Fruit fly (Drosophila melanogaster): Measurements from ENCODE around the gene daed.

daed gene

DNA sequence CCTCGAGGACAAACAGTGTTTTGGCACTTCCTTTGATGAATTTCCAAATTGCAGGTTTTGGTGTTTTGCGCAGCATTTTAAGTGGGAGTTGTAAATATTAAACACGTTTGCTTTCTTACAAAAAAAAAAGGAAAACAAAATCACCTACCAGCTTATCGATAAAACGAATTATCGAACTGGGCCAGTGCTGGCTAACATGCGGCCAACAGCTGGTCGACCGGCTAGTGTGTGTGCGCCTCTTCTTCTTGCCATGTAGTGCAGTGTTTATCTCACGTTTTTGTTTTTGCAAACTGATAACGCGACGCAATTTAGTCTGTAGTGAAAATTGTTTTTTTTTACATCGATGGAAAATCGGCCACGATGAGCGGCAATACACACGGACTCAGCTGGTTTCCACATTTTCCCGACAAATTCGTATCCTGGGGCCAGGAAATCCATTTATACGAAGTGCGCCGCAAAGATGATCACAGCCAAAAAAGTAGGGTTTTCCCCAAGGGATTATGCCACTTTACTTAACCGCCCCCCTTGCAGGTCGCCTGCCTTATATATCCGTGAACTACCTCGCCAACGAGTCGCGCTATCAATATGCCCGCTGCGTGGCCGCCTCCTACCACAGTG, 1.1 kb upstream of the daed start, which contains the start of the genes CG15386, CG42371 and mio (continued):
- TF ChIP-seq dsx (GFP tag; optimal IDR thresholded peaks at IDR 0.05; ENCODE audit: poor library complexity, severe bottlenecking): no peak
- no peak for TF ChIP-seq Eip75B (GFP tag; optimal IDR thresholded peaks at IDR 0.05)
- no peak for TF ChIP-seq Blimp-1 (GFP tag; optimal IDR thresholded peaks at IDR 0.05)
- no peak for TF ChIP-seq Sox102F (GFP tag; optimal IDR thresholded peaks at IDR 0.05)
- TF ChIP-seq CG34406 (GFP tag; optimal IDR thresholded peaks at IDR 0.05): no peak
- peak in 1 of 2 experiments; percentile 51 for TF ChIP-seq ss (GFP tag; optimal IDR thresholded peaks at IDR 0.05)
- TF ChIP-seq spab (GFP tag; optimal IDR thresholded peaks at IDR 0.05): no peak
- no peak for TF ChIP-seq acj6 (GFP tag; optimal IDR thresholded peaks at IDR 0.05)
- TF ChIP-seq CG1621 (tag; optimal IDR thresholded peaks at IDR 0.05): no peak
- no peak for TF ChIP-seq Gug (GFP tag; IDR thresholded peaks at IDR 0.05)
- TF ChIP-seq CG11762 (GFP tag; optimal IDR thresholded peaks at IDR 0.05; ENCODE audit: insufficient read depth): no peak
- TF ChIP-seq CG6276 (GFP tag; optimal IDR thresholded peaks at IDR 0.05): no peak
- no peak for TF ChIP-seq CG10631 (GFP tag; optimal IDR thresholded peaks at IDR 0.05)
- no peak for TF ChIP-seq OdsH (GFP tag; optimal IDR thresholded peaks at IDR 0.05)
- no peak for TF ChIP-seq Eip93F (GFP tag; optimal IDR thresholded peaks at IDR 0.05)
- TF ChIP-seq CG16779 (tag; optimal IDR thresholded peaks at IDR 0.05): no peak
- TF ChIP-seq cyc (GFP tag; optimal IDR thresholded peaks at IDR 0.05): peak; percentile 1
- no peak for TF ChIP-seq Met (GFP tag; optimal IDR thresholded peaks at IDR 0.05)
- TF ChIP-seq CG11902 (GFP tag; optimal IDR thresholded peaks at IDR 0.05): no peak
- TF ChIP-seq topi (GFP tag; optimal IDR thresholded peaks at IDR 0.05): peak; percentile 38
- TF ChIP-seq Sox15 (GFP tag; optimal IDR thresholded peaks at IDR 0.05): no peak
- TF ChIP-seq CG7368 (GFP tag; optimal IDR thresholded peaks at IDR 0.05): no peak
- peak; percentile 42 for TF ChIP-seq esn (GFP tag; optimal IDR thresholded peaks at IDR 0.05)
- no peak for TF ChIP-seq salr (GFP tag; optimal IDR thresholded peaks at IDR 0.05)

DNA sequence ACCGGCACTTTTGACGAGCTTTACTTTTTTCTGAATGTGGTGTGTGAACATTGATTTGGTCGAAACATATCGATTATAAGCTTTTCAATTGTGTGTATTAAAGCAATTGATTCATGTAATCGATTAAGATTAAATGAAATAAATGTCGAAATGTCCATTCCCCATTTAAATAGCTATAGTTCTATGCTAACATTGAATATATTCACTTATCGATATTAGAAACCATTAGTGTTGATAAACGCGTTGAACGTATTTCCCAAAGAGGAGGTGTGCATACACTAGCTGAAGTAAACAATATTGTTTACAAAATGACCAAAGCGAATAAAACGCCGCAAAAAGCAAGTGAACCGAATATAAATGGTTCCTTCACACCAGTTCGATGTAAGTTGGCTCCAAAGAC, 2.1 kb downstream of the daed start, which contains the start of the genes Uch and CG34174:
Gene Uch (minus strand): TSS at position 208 of the 400 bp plus-strand sequence.
Gene CG34174 (plus strand): TSS at position 263 of the 400 bp plus-strand sequence.
- peak; percentile 54 for TF ChIP-seq Eip78C (GFP tag)
- TF ChIP-seq topi (GFP tag; optimal IDR thresholded peaks at IDR 0.05): peak; percentile 36
- peak; percentile 70 for TF ChIP-seq Sox14 (GFP tag; optimal IDR thresholded peaks at IDR 0.05)
- TF ChIP-seq fkh (GFP tag; optimal IDR thresholded peaks at IDR 0.05): peak; percentile 96
- peak; percentile 53 for TF ChIP-seq esn (GFP tag; optimal IDR thresholded peaks at IDR 0.05)
- TF ChIP-seq CG3032 (tag; optimal IDR thresholded peaks at IDR 0.05): peak; percentile 18
- peak; percentile 21 for TF ChIP-seq cyc (GFP tag; optimal IDR thresholded peaks at IDR 0.05)
- peak; percentile 40 for TF ChIP-seq lz (GFP tag; optimal IDR thresholded peaks at IDR 0.05)
- TF ChIP-seq svp (GFP tag): no peak
- TF ChIP-seq Hr4 (GFP tag; optimal IDR thresholded peaks at IDR 0.05): no peak
- no peak for TF ChIP-seq CG34406 (GFP tag; optimal IDR thresholded peaks at IDR 0.05)

DNA sequence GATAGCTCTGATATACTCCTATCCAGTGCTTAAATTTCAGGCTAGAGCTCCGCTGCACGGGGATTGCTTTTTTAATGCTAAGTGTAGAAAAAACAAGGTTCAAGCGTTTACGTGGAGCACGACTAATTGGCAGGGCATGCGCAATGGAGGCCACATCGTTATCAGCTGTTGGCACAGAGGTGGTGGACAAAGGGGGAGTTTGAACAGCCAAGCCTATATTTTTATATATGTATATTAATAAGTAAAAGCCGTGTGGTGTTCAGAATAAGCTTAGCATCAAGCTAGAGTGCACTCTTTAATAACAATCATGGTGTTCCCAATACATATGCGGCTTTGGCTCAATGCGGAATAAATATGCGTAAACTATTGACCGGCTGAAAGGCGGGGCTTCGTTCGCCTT, 3.6 kb downstream of the daed start, which contains the start of gene CG15385:
Gene CG15385 (minus strand): TSS at position 94 of the 400 bp plus-strand sequence.
- TF ChIP-seq Eip78C (GFP tag) (peak; percentile 58), fd85E (GFP tag; optimal IDR thresholded peaks at IDR 0.05) (no peak), Ets96B (tag; optimal IDR thresholded peaks at IDR 0.05) (no peak), salr (GFP tag; optimal IDR thresholded peaks at IDR 0.05) (no peak), spab (GFP tag; optimal IDR thresholded peaks at IDR 0.05) (no peak)

DNA sequence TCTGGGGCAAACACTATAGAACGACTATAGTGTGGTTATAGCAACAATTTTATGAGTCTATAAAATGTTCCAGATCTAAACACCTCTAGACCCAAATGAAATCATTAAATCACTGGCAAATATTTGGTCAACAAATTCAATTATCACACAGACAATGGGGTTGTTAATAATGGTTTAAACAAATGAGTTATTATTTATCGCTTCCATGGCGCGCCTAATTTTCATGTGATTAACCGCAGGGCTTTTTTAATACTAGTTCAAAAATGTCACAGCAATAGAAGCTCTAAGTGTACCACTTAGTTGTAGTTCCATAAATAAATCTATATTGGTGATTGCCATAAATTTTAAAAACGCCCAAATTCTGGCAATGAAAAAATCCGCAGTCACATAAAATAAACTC, 7.1 kb downstream of the daed start, which contains the start of gene CG33124:
Gene CG33124 (minus strand): TSS at position 101 of the 400 bp plus-strand sequence.
- no peak for TF ChIP-seq fd85E (GFP tag; optimal IDR thresholded peaks at IDR 0.05)
- no peak for TF ChIP-seq esn (GFP tag; optimal IDR thresholded peaks at IDR 0.05)
- TF ChIP-seq CG6276 (GFP tag; optimal IDR thresholded peaks at IDR 0.05): no peak
- no peak for TF ChIP-seq Hr39 (GFP tag; optimal IDR thresholded peaks at IDR 0.05)
- no peak for TF ChIP-seq CG8319 (GFP tag; optimal IDR thresholded peaks at IDR 0.05)
- no peak for TF ChIP-seq CG8632 (GFP tag; optimal IDR thresholded peaks at IDR 0.05)
- TF ChIP-seq fkh (GFP tag; optimal IDR thresholded peaks at IDR 0.05): no peak
- no peak for TF ChIP-seq Hr38 (GFP tag; optimal IDR thresholded peaks at IDR 0.05)
- no peak for TF ChIP-seq CG6808 (GFP tag; optimal IDR thresholded peaks at IDR 0.05)
- no peak for TF ChIP-seq CG31627 (GFP tag; optimal IDR thresholded peaks at IDR 0.05)
- TF ChIP-seq dac (GFP tag; optimal IDR thresholded peaks at IDR 0.05): no peak
- no peak for TF ChIP-seq lz (GFP tag; optimal IDR thresholded peaks at IDR 0.05)
- no peak for TF ChIP-seq Lpt (GFP tag; optimal IDR thresholded peaks at IDR 0.05)
- TF ChIP-seq Blimp-1 (GFP tag; optimal IDR thresholded peaks at IDR 0.05): no peak
- TF ChIP-seq CG32006 (GFP tag; optimal IDR thresholded peaks at IDR 0.05): no peak
- TF ChIP-seq CG3919 (GFP tag; optimal IDR thresholded peaks at IDR 0.05): no peak
- no peak for TF ChIP-seq Met (GFP tag; optimal IDR thresholded peaks at IDR 0.05)
